Fruit fly (Drosophila melanogaster): ENCODE results near the gene CG11815.

Gene CG11815

DNA sequence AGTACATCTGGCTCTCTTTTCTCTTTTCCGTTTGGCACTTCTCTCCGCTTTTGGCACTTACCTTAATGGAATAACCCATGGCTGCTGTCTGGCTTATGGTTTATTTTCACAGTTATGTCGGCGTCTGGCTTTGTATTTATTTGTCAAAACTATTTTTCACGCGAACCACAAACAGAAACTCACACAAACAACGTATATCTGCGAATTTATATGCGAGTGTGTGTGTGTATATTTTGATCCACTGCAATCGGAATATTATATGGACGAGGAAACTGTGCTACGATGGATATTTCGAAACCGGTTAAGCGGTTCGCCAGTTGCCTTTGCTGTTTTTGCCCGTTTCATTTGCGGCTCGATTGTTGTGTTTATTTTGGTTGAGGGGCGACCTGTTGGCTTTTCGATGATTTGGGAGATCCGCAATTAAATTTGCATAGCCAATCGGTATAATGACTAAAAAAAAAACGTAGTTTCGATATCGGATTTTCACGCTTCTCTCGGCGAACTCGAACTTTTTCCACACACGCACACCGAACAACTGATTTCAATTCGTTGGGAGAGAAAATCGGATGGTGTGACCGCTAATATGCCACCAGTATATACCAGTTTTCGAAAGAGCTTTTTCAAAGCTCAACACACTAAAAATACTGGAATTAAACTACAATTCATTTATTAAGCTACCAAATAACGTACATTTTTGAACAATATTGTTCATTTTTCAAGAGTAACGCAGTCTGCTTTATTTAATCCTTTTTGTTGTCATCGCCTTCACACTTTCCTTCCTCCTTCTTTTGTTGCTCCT lies 1.3 kb downstream of the CG11815 start, which contains the start of gene CG1927 (continued):
- no peak for TF ChIP-seq CG3838 (GFP tag; optimal IDR thresholded peaks at IDR 0.05)
- TF ChIP-seq slou (GFP tag; optimal IDR thresholded peaks at IDR 0.05), result no peak
- no peak for TF ChIP-seq tio (GFP tag; optimal IDR thresholded peaks at IDR 0.05)
- TF ChIP-seq kah (GFP tag; optimal IDR thresholded peaks at IDR 0.05), result no peak
- peak; percentile 27; the same call in 1 of the 2 replicates for TF ChIP-seq Atf6 (GFP tag; IDR thresholded peaks at IDR 0.05)
- TF ChIP-seq ab (GFP tag; optimal IDR thresholded peaks at IDR 0.05), result no peak
- no peak for TF ChIP-seq fd3F (GFP tag; optimal IDR thresholded peaks at IDR 0.05)
- peak; percentile 51 for TF ChIP-seq CG6765 (GFP tag; optimal IDR thresholded peaks at IDR 0.05)
- TF ChIP-seq CG16779 (GFP tag; IDR thresholded peaks at IDR 0.05), result 0 out of 2 replicates have a peak, but pooled peaks have one; percentile 5
- no peak for TF ChIP-seq CG11093 (GFP tag; IDR thresholded peaks at IDR 0.05)
- no peak for TF ChIP-seq repo (GFP tag; optimal IDR thresholded peaks at IDR 0.05)
- TF ChIP-seq NC2α (GFP tag; optimal IDR thresholded peaks at IDR 0.05), result no peak
- TF ChIP-seq sug (tag; optimal IDR thresholded peaks at IDR 0.05), result no peak
- no peak for TF ChIP-seq CG15696 (tag; optimal IDR thresholded peaks at IDR 0.05)
- TF ChIP-seq Camta (GFP tag; optimal IDR thresholded peaks at IDR 0.05), result no peak
- TF ChIP-seq croc (GFP tag; conservative IDR thresholded peaks at IDR 0.05), result no peak
- TF ChIP-seq CG14441 (GFP tag; IDR thresholded peaks at IDR 0.05), result no peak
- TF ChIP-seq D19A (tag; optimal IDR thresholded peaks at IDR 0.05), result no peak
- TF ChIP-seq Sry-β (GFP tag; optimal IDR thresholded peaks at IDR 0.05), result no peak
- no peak for TF ChIP-seq CG6175 (GFP tag; IDR thresholded peaks at IDR 0.05)
- TF ChIP-seq CG34422 (GFP tag; IDR thresholded peaks at IDR 0.05), result peak; percentile 49; the same call in 1 of the 3 replicates
- peak; percentile 82 for TF ChIP-seq Med (GFP tag)
- no peak for TF ChIP-seq dati (GFP tag; IDR thresholded peaks at IDR 0.05)
- no peak for TF ChIP-seq Drgx (GFP tag; IDR thresholded peaks at IDR 0.05)
- TF ChIP-seq ato (GFP tag; IDR thresholded peaks at IDR 0.05; ENCODE audit: partially characterized antibody), result 0 out of 2 replicates have a peak, but pooled peaks have one; percentile 36
- no peak for TF ChIP-seq CG14710 (tag; optimal IDR thresholded peaks at IDR 0.05)
- no peak for TF ChIP-seq Ets97D (GFP tag; optimal IDR thresholded peaks at IDR 0.05)
- TF ChIP-seq CG12104 (GFP tag; optimal IDR thresholded peaks at IDR 0.05), result no peak
- no peak for TF ChIP-seq CG33213 (GFP tag; optimal IDR thresholded peaks at IDR 0.05)
- no peak for TF ChIP-seq Aef1 (GFP tag; IDR thresholded peaks at IDR 0.05)
- no peak for TF ChIP-seq ttk (GFP tag; IDR thresholded peaks at IDR 0.05)
- no peak for TF ChIP-seq fru (optimal IDR thresholded peaks at IDR 0.05)
- no peak for TF ChIP-seq sens-2 (GFP tag; IDR thresholded peaks at IDR 0.05)
- no peak for TF ChIP-seq corto (GFP tag; optimal IDR thresholded peaks at IDR 0.05)
- TF ChIP-seq Hr3 (GFP tag; optimal IDR thresholded peaks at IDR 0.05), result no peak
- TF ChIP-seq Deaf1 (tag; optimal IDR thresholded peaks at IDR 0.05), result peak; percentile 8
- TF ChIP-seq hth (optimal IDR thresholded peaks at IDR 0.05), result no peak
- peak; percentile 11 for TF ChIP-seq PHDP (tag; optimal IDR thresholded peaks at IDR 0.05)
- peak; percentile 52 for TF ChIP-seq CG15514 (GFP tag; optimal IDR thresholded peaks at IDR 0.05)
- peak; percentile 1 for TF ChIP-seq CG10543 (GFP tag; optimal IDR thresholded peaks at IDR 0.05)
- no peak for TF ChIP-seq ranshi (GFP tag; IDR thresholded peaks at IDR 0.05)
- no peak for TF ChIP-seq CG7556 (GFP tag; optimal IDR thresholded peaks at IDR 0.05)
- peak; percentile 22 for TF ChIP-seq sd (tag; optimal IDR thresholded peaks at IDR 0.05)
- peak; percentile 46 for TF ChIP-seq cg (GFP tag; optimal IDR thresholded peaks at IDR 0.05)
- peak; percentile 11 for TF ChIP-seq CG15269 (tag; optimal IDR thresholded peaks at IDR 0.05)
- TF ChIP-seq CG8944 (GFP tag; optimal IDR thresholded peaks at IDR 0.05), result no peak
- TF ChIP-seq trh (GFP tag; optimal IDR thresholded peaks at IDR 0.05), result no peak
- no peak for TF ChIP-seq schlank (tag; optimal IDR thresholded peaks at IDR 0.05)
- no peak for TF ChIP-seq CG15601 (tag; optimal IDR thresholded peaks at IDR 0.05)
- TF ChIP-seq Poxn (GFP tag; IDR thresholded peaks at IDR 0.05), result no peak
- no peak for TF ChIP-seq ems (GFP tag; optimal IDR thresholded peaks at IDR 0.05)
